Fruit fly (Drosophila melanogaster) whole organism, wandering third instar larva: ENCODE measurements around the gene CG11322.

ENCODE experiments used
- Abd-B ChIP-seq: fragments of >200 bp; optimal IDR thresholded peaks from 2 replicates; lab custom pipeline; 2017; ENCODE audit warnings: missing biosample characterization, missing genetic modification characterization
- CG32264 ChIP-seq: fragments of 200-800 bp; sonication (Bioruptor generic); optimal IDR thresholded peaks from 2 replicates; lab custom pipeline; 2016; ENCODE audit warnings: missing biosample characterization, missing genetic modification characterization
- CG9705 ChIP-seq: fragments of 200-800 bp; sonication (Bioruptor generic); optimal IDR thresholded peaks from 2 replicates; lab custom pipeline; 2018; ENCODE audit warnings: missing biosample characterization, mild to moderate bottlenecking, missing genetic modification characterization
- Dif ChIP-seq: fragments of 200-275, 200-300 bp; sonication (Bioruptor generic); optimal IDR thresholded peaks from 2 replicates; lab custom pipeline; 2018; ENCODE audit warnings: missing biosample characterization, missing genetic modification characterization; ENCODE audit not compliant: partially characterized antibody
- GATAd ChIP-seq: sonication (Bioruptor generic); optimal IDR thresholded peaks from 2 replicates; lab custom pipeline; 2016; ENCODE audit warnings: missing biosample characterization, missing genetic modification characterization
- HLH106 ChIP-seq: fragments of 200-800 bp; optimal IDR thresholded peaks from 3 replicates; lab custom pipeline; 2019; ENCODE audit warnings: missing biosample characterization, mild to moderate bottlenecking, missing genetic modification characterization, moderate library complexity
- Hnf4 ChIP-seq: fragments of 200-800 bp; sonication (Bioruptor generic); optimal IDR thresholded peaks from 2 replicates; lab custom pipeline; 2016; ENCODE audit warnings: missing biosample characterization, mild to moderate bottlenecking, missing genetic modification characterization
- Hr83 ChIP-seq: fragments of 200-300 bp; sonication (Bioruptor generic); optimal IDR thresholded peaks from 2 replicates; lab custom pipeline; 2016; ENCODE audit warnings: missing biosample characterization, mild to moderate bottlenecking, missing genetic modification characterization, moderate library complexity; ENCODE audit not compliant: poor library complexity, severe bottlenecking
- Jra ChIP-seq: sonication (Bioruptor generic); optimal IDR thresholded peaks from 2 replicates; lab custom pipeline; 2016; ENCODE audit warnings: missing biosample characterization, missing genetic modification characterization
- Mio ChIP-seq: sonication (Bioruptor generic); optimal IDR thresholded peaks from 2 replicates; lab custom pipeline; 2016; ENCODE audit warnings: missing biosample characterization, missing genetic modification characterization
- Myc ChIP-seq: fragments of >200 bp; optimal IDR thresholded peaks from 2 replicates; lab custom pipeline; 2017
- N ChIP-seq: fragments of >200 bp; optimal IDR thresholded peaks from 2 replicates; lab custom pipeline; 2018; ENCODE audit warnings: missing biosample characterization, missing external identifiers, missing genetic modification characterization
- OdsH ChIP-seq: fragments of 200-800 bp; sonication (Bioruptor generic); optimal IDR thresholded peaks from 2 replicates; lab custom pipeline; 2016; ENCODE audit warnings: missing biosample characterization, mild to moderate bottlenecking, missing genetic modification characterization
- Rel ChIP-seq, 2 experiments: fragments of 200-800 bp; sonication (Bioruptor generic) in 1 of 2; optimal IDR thresholded peaks; 2 replicates in 1 of 2; 3 replicates in 1 of 2; lab custom pipeline; 2016 to 2019; ENCODE audit warnings: mild to moderate bottlenecking in 2 of 2, missing biosample characterization in 2 of 2, missing genetic modification characterization in 2 of 2, moderate library complexity in 1 of 2
- Vsx2 ChIP-seq: fragments of 200-300, 225-300 bp; sonication (Bioruptor generic); optimal IDR thresholded peaks from 2 replicates; lab custom pipeline; 2018; ENCODE audit warnings: missing biosample characterization, missing genetic modification characterization; ENCODE audit not compliant: partially characterized antibody
- br ChIP-seq: fragments of 200-800 bp; sonication (Bioruptor generic); optimal IDR thresholded peaks from 2 replicates; lab custom pipeline; 2016; ENCODE audit warnings: missing biosample characterization, missing genetic modification characterization
- dmrt93B ChIP-seq: fragments of 200-800 bp; sonication (Bioruptor generic); optimal IDR thresholded peaks from 2 replicates; lab custom pipeline; 2018; ENCODE audit warnings: missing biosample characterization, mild to moderate bottlenecking, missing genetic modification characterization
- ey ChIP-seq: fragments of 200-800 bp; sonication (Bioruptor generic); optimal IDR thresholded peaks from 2 replicates; lab custom pipeline; 2016; ENCODE audit warnings: missing biosample characterization, missing genetic modification characterization
- foxo ChIP-seq, 2 experiments: fragments of 200-800 bp; sonication (Bioruptor generic); optimal IDR thresholded peaks; 2 replicates in 1 of 2; 3 replicates in 1 of 2; lab custom pipeline; 2016 to 2017; ENCODE audit warnings: missing biosample characterization in 2 of 2, missing genetic modification characterization in 2 of 2
- fru ChIP-seq: fragments of 200-800 bp; sonication (Bioruptor generic); optimal IDR thresholded peaks from 3 replicates; lab custom pipeline; 2016; ENCODE audit warnings: missing biosample characterization, mild to moderate bottlenecking, missing genetic modification characterization
- lola ChIP-seq: fragments of >200 bp; optimal IDR thresholded peaks from 2 replicates; lab custom pipeline; 2017; ENCODE audit warnings: missing biosample characterization, missing genetic modification characterization
- pan ChIP-seq: fragments of >200 bp; optimal IDR thresholded peaks from 2 replicates; lab custom pipeline; 2017
- psq ChIP-seq: fragments of 200-800 bp; sonication (Bioruptor generic); optimal IDR thresholded peaks from 3 replicates; lab custom pipeline; 2017; ENCODE audit warnings: missing biosample characterization, mild to moderate bottlenecking, missing genetic modification characterization, moderate library complexity
- sage ChIP-seq: fragments of 200-800 bp; sonication (Bioruptor generic); optimal IDR thresholded peaks from 2 replicates; lab custom pipeline; 2016; ENCODE audit warnings: missing biosample characterization, mild to moderate bottlenecking, missing genetic modification characterization
- woc ChIP-seq: sonication (Bioruptor generic); optimal IDR thresholded peaks from 2 replicates; lab custom pipeline; 2016; ENCODE audit warnings: missing biosample characterization, mild to moderate bottlenecking, missing genetic modification characterization

Gene CG11322

dm6 chr2L:6717460-6717859 is 42.0 kb downstream of the CG11322 start, which contains the start of gene Aatf:
Gene Aatf (plus strand): TSS chr2L:6717625.
- TF ChIP-seq OdsH (GFP tag; lab: Kevin White, UChicago) (no peak), lola (GFP tag; lab: Kevin White, UChicago) (no peak), Vsx2 (GFP tag; lab: Kevin White, UChicago) (no peak), Mio (GFP tag; lab: Kevin White, UChicago) (no peak), ey (GFP tag; lab: Kevin White, UChicago) (no peak), Rel (GFP tag; optimal IDR thresholded peaks at IDR 0.05; lab: Kevin White, UChicago) (no peak), Rel (tag; optimal IDR thresholded peaks at IDR 0.05; lab: Kevin White, UChicago) (no peak), sage (GFP tag; lab: Kevin White, UChicago) (no peak), Jra (GFP tag; lab: Kevin White, UChicago) (no peak), N (GFP tag; lab: Kevin White, UChicago) (no peak), Hnf4 (no peak), foxo (GFP tag; optimal IDR thresholded peaks at IDR 0.05; lab: Kevin White, UChicago) (no peak), psq (GFP tag; lab: Kevin White, UChicago) (no peak), dmrt93B (GFP tag; lab: Kevin White, UChicago) (no peak), Hr83 (GFP tag; lab: Kevin White, UChicago) (no peak), Myc (lab: Kevin White, UChicago) (no peak), woc (GFP tag; lab: Kevin White, UChicago) (no peak)

DNA sequence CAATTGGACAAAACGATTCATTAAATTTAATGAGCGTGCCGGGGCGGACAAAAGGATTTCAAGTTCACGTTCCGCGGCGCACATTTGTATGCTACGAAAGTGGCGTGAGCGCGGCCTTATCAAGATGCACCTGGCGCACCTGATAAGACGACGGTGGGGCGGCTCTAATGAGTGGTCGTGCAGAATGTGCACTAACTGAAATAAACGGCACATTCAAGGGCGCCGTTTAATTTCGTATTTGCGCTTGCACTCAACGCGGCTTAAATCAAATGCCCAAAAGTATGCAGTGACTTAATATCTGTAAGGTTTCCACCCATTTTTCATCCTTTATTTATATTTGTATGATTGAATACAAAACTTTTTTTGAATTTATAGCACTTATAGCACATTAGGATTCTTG is 42.5 kb downstream of the CG11322 start:
- TF ChIP-seq N (GFP tag; lab: Kevin White, UChicago) (peak; percentile 35), woc (GFP tag; lab: Kevin White, UChicago) (no peak), Myc (lab: Kevin White, UChicago) (peak; percentile 70), Hnf4 (no peak), CG9705 (GFP tag; lab: Kevin White, UChicago) (no peak)

- no peak for TF ChIP-seq fru (GFP tag; lab: Kevin White, UChicago)
- no peak for TF ChIP-seq CG32264 (GFP tag; lab: Kevin White, UChicago)
- no peak for TF ChIP-seq Myc (lab: Kevin White, UChicago)
- no peak for TF ChIP-seq pan
- no peak for TF ChIP-seq sage (GFP tag; lab: Kevin White, UChicago)
- no peak for TF ChIP-seq Vsx2 (GFP tag; lab: Kevin White, UChicago)
- no peak for TF ChIP-seq br (GFP tag; lab: Kevin White, UChicago)
- TF ChIP-seq Hr83 (GFP tag; lab: Kevin White, UChicago) = no peak
- TF ChIP-seq GATAd (GFP tag; lab: Kevin White, UChicago) = no peak
- TF ChIP-seq HLH106 = no peak
Measured at dm6 chr2L:6716182-6716770, 43.2 kb downstream of the CG11322 start, which contains the start of gene AkhR. Gene AkhR (minus strand): TSS chr2L:6716186.

- no peak for TF ChIP-seq Mio (GFP tag; lab: Kevin White, UChicago)
- no peak for TF ChIP-seq Dif (GFP tag; lab: Kevin White, UChicago)
- no peak for TF ChIP-seq Abd-B (GFP tag; lab: Kevin White, UChicago)
- TF ChIP-seq psq (GFP tag; lab: Kevin White, UChicago) = peak; percentile 8
- TF ChIP-seq, all 38 proteins: peak for 1
Measured at dm6 chr2L:6708997-6709662, 50.3 kb downstream of the CG11322 start, which contains the start of gene Tsp. Gene Tsp (minus strand): TSS chr2L:6709086.
